Fruit fly (Drosophila melanogaster): ENCODE measurements around the gene mri.

The mri gene

dm6 chr3L:199754-200596 lies at the start of gene mri, which contains the start of gene rno (continued):
- TF ChIP-seq Nf-YC (tag; optimal IDR thresholded peaks at IDR 0.05) (peak; percentile 70), bsh (GFP tag; optimal IDR thresholded peaks at IDR 0.05) (peak in 1 of 2 experiments; percentile 71), Deaf1 (tag; optimal IDR thresholded peaks at IDR 0.05) (no peak), CG4282 (GFP tag; optimal IDR thresholded peaks at IDR 0.05) (no peak), ATbp (GFP tag; optimal IDR thresholded peaks at IDR 0.05) (peak; percentile 7), chn (GFP tag; optimal IDR thresholded peaks at IDR 0.05) (no peak), CG1832 (GFP tag; optimal IDR thresholded peaks at IDR 0.05) (no peak), CG2889 (GFP tag; IDR thresholded peaks at IDR 0.05) (no peak), caup (GFP tag; optimal IDR thresholded peaks at IDR 0.05; ENCODE audit: severe bottlenecking) (peak; percentile 59), HmgD (GFP tag; optimal IDR thresholded peaks at IDR 0.05) (no peak), Abd-B (GFP tag; optimal IDR thresholded peaks at IDR 0.05) (peak; percentile 65), Nf-YA (GFP tag; IDR thresholded peaks at IDR 0.05) (peak; percentile 23; the same call in 1 of the 2 replicates), Gsc (GFP tag; IDR thresholded peaks at IDR 0.05) (no peak), hbn (GFP tag; IDR thresholded peaks at IDR 0.05; ENCODE audit: partially characterized antibody) (peak; percentile 91), gcm2 (GFP tag; optimal IDR thresholded peaks at IDR 0.05) (no peak), CG11085 (GFP tag; IDR thresholded peaks at IDR 0.05) (peak; percentile 63; the same call in 1 of the 2 replicates), fd102C (GFP tag; optimal IDR thresholded peaks at IDR 0.05) (no peak), CG14965 (GFP tag; optimal IDR thresholded peaks at IDR 0.05; ENCODE audit: borderline replicate concordance) (no peak), lbe (GFP tag; optimal IDR thresholded peaks at IDR 0.05) (peak; percentile 59), CG3407 (GFP tag; optimal IDR thresholded peaks at IDR 0.05) (no peak), esg (GFP tag; conservative IDR thresholded peaks at IDR 0.05) (peak; percentile 72), dm (GFP tag; optimal IDR thresholded peaks at IDR 0.05) (no peak), HHEX (GFP tag; optimal IDR thresholded peaks at IDR 0.05) (peak; percentile 58), CG13894 (tag; optimal IDR thresholded peaks at IDR 0.05) (peak; percentile 77), CG12391 (tag; optimal IDR thresholded peaks at IDR 0.05) (peak; percentile 92), CG10462 (GFP tag; optimal IDR thresholded peaks at IDR 0.05) (peak; percentile 50), pho (GFP tag; optimal IDR thresholded peaks at IDR 0.05) (peak; percentile 48), nau (GFP tag; optimal IDR thresholded peaks at IDR 0.05) (no peak), jigr1 (GFP tag; IDR thresholded peaks at IDR 0.05) (peak; percentile 72; the same call in 1 of the 3 replicates), CG2678 (tag; optimal IDR thresholded peaks at IDR 0.05) (peak; percentile 68), oc (tag; optimal IDR thresholded peaks at IDR 0.05) (no peak), Sox102F (GFP tag; optimal IDR thresholded peaks at IDR 0.05) (peak; percentile 79), fd96Cb (tag; optimal IDR thresholded peaks at IDR 0.05) (peak; percentile 79), dimm (GFP tag; IDR thresholded peaks at IDR 0.05) (peak; percentile 42; the same call in 1 of the 2 replicates), CTCF (GFP tag; optimal IDR thresholded peaks at IDR 0.05) (no peak), ham (GFP tag; IDR thresholded peaks at IDR 0.05) (no peak), CG14441 (GFP tag; IDR thresholded peaks at IDR 0.05) (peak; percentile 78), CG10321 (GFP tag; IDR thresholded peaks at IDR 0.05) (peak; percentile 17; the same call in 1 of the 2 replicates), CG3281 (GFP tag; optimal IDR thresholded peaks at IDR 0.05) (peak; percentile 48), scrt (GFP tag; optimal IDR thresholded peaks at IDR 0.05) (no peak), CG12769 (tag; optimal IDR thresholded peaks at IDR 0.05) (no peak), CG8281 (tag; optimal IDR thresholded peaks at IDR 0.05) (no peak), CG11247 (GFP tag; IDR thresholded peaks at IDR 0.05) (peak; percentile 50; the same call in 1 of the 2 replicates), CG8290 (GFP tag; optimal IDR thresholded peaks at IDR 0.05) (peak; percentile 16), CG8290 (tag; optimal IDR thresholded peaks at IDR 0.05) (peak in 1 of 2 experiments; percentile 3), CkIIα-i1 (GFP tag; IDR thresholded peaks at IDR 0.05) (no peak), Dad (GFP tag; optimal IDR thresholded peaks at IDR 0.05) (no peak), CG3726 (GFP tag; IDR thresholded peaks at IDR 0.05) (no peak), Xrp1 (GFP tag; IDR thresholded peaks at IDR 0.05) (peak; percentile 72)

Measured in whole organism, embryonic.